Fruit fly (Drosophila melanogaster): ENCODE data around the gene ex.

The ex gene

DNA sequence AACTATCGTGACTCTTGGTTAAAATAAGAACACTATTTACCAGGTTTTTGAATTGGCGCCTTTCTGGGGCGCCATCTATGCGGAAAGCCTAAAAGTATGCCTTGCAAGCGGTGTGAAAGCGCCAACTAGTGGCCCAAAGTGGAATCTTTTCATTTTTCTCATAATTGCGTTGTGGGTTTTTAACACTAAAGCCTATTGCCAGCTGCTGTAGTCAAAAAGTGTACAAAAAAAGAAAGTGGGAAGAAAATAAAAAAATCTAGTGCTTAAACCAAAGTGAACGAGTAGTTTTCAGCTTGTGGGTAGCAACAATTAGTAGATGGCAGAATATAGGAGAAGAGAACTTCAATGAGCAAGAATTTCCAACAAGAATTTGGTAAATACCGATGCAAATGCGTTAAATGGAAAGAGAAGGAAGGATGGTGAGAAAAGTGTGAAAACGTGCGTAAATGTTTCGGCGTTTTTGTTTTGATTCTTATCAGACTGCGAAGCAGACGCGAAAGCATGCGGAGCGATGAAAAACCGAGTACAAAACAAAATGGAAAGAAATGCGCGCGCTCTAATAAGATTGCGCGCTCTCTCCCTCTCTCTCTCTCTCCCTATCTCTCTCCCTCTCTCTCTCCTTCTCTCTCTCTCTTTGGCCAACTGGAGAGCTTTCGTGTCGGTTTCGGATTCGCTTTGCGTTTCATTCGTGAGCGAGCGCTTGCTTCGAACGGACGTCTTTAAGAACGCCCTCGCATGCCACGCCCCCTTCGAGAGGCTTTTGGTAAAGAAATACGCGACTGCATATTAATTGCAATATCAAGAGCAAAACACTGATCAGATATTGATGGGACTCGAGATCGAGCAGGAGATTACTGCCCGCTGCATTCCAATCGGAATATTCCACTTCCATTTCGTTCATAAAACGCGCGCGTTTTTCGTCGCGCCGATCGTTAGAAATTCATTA, 59.4 kb downstream of the ex start (continued):
- TF ChIP-seq wor (GFP tag; IDR thresholded peaks at IDR 0.05) = no peak
- TF ChIP-seq rib (GFP tag; IDR thresholded peaks at IDR 0.05) = peak; percentile 70; the same call in 1 of the 2 replicates
- TF ChIP-seq CG9876 (GFP tag; optimal IDR thresholded peaks at IDR 0.05) = peak; percentile 80
- peak; percentile 31 for TF ChIP-seq CG18764 (GFP tag; optimal IDR thresholded peaks at IDR 0.05)
- peak; percentile 69 for TF ChIP-seq ranshi (GFP tag; IDR thresholded peaks at IDR 0.05)
- no peak for TF ChIP-seq CG5953 (GFP tag; IDR thresholded peaks at IDR 0.05)
- peak; percentile 35 for TF ChIP-seq CG18599 (GFP tag; optimal IDR thresholded peaks at IDR 0.05)

dm6 chr2L:492225-492624, 61.2 kb downstream of the ex start:
- TF ChIP-seq CG6791 (GFP tag; IDR thresholded peaks at IDR 0.05; ENCODE audit: partially characterized antibody) (peak; percentile 53; the same call in 1 of the 3 replicates), Atf3 (GFP tag; optimal IDR thresholded peaks at IDR 0.05) (no peak), CG2199 (GFP tag; IDR thresholded peaks at IDR 0.05) (peak; percentile 79; the same call in 2 of the 3 replicates), CG8281 (tag; optimal IDR thresholded peaks at IDR 0.05) (peak; percentile 42), CG8290 (GFP tag; optimal IDR thresholded peaks at IDR 0.05) (peak; percentile 48), CG8290 (tag; optimal IDR thresholded peaks at IDR 0.05) (peak in 1 of 2 experiments; percentile 8), Med (GFP tag) (peak; percentile 57), stwl (tag; optimal IDR thresholded peaks at IDR 0.05) (peak; percentile 68), D19A (tag; optimal IDR thresholded peaks at IDR 0.05) (peak; percentile 25), CTCF (GFP tag; optimal IDR thresholded peaks at IDR 0.05) (peak; percentile 92), chinmo (GFP tag; IDR thresholded peaks at IDR 0.05; ENCODE audit: partially characterized antibody) (0 out of 4 replicates have a peak, but pooled peaks have one; percentile 36), CG5180 (GFP tag; optimal IDR thresholded peaks at IDR 0.05) (peak; percentile 78), CG4360 (GFP tag; IDR thresholded peaks at IDR 0.05) (0 out of 2 replicates have a peak, but pooled peaks have one; percentile 29), Dip2 (GFP tag; IDR thresholded peaks at IDR 0.05) (peak; percentile 87), CG11398 (GFP tag; optimal IDR thresholded peaks at IDR 0.05) (no peak), chif (GFP tag; optimal IDR thresholded peaks at IDR 0.05) (peak in 1 of 2 experiments; percentile 4), CG12155 (GFP tag; optimal IDR thresholded peaks at IDR 0.05) (peak; percentile 28), CG17361 (GFP tag; IDR thresholded peaks at IDR 0.05) (0 out of 3 replicates have a peak, but pooled peaks have one; percentile 21), CG8359 (GFP tag; optimal IDR thresholded peaks at IDR 0.05; ENCODE audit: borderline replicate concordance) (peak; percentile 62), Ets65A (GFP tag) (peak; percentile 80), Fer1 (GFP tag; optimal IDR thresholded peaks at IDR 0.05) (no peak), CG8924 (tag; optimal IDR thresholded peaks at IDR 0.05) (no peak), kni (GFP tag; optimal IDR thresholded peaks at IDR 0.05) (peak; percentile 82), hb (GFP tag; IDR thresholded peaks at IDR 0.05; ENCODE audit: partially characterized antibody) (no peak), schlank (tag; optimal IDR thresholded peaks at IDR 0.05) (no peak), trem (tag; optimal IDR thresholded peaks at IDR 0.05) (peak; percentile 27), CG16779 (GFP tag; IDR thresholded peaks at IDR 0.05) (0 out of 2 replicates have a peak, but pooled peaks have one; percentile 33), CG9932 (GFP tag; IDR thresholded peaks at IDR 0.05) (no peak), zfh1 (GFP tag; IDR thresholded peaks at IDR 0.05) (0 out of 3 replicates have a peak, but pooled peaks have one; percentile 5)

DNA sequence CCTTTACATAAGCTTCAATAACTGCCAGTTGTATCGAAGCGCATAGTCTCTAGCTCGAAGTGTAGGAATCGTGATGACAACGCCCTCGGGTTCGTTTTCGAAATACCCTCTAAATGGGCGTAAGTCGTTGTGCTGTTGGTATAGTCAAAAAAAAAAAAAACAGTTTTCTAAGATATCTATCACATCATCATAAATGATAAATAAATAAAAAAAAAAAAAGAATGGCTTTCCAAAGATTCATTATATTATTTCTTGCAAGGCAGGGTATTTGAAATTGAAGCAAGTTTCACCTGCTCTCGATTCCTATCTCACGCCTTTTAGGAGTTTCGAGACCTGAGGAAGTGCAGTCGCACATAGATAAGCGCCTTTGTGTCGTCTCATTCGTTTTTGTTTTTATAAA, 62.2 kb downstream of the ex start:
- TF ChIP-seq Nf-YA (GFP tag; IDR thresholded peaks at IDR 0.05) (no peak), CG9797 (GFP tag; optimal IDR thresholded peaks at IDR 0.05) (no peak), Gug (GFP tag; IDR thresholded peaks at IDR 0.05) (no peak), CG11085 (GFP tag; IDR thresholded peaks at IDR 0.05) (no peak), Atf6 (GFP tag; IDR thresholded peaks at IDR 0.05) (peak; percentile 27; the same call in 1 of the 2 replicates), D19B (GFP tag; optimal IDR thresholded peaks at IDR 0.05) (peak; percentile 11), Hr3 (GFP tag; optimal IDR thresholded peaks at IDR 0.05) (peak; percentile 30), mam (GFP tag; optimal IDR thresholded peaks at IDR 0.05) (no peak), fd64A (GFP tag; optimal IDR thresholded peaks at IDR 0.05) (no peak), danr (GFP tag; IDR thresholded peaks at IDR 0.05) (no peak), Aef1 (GFP tag; IDR thresholded peaks at IDR 0.05) (peak; percentile 40; the same call in 1 of the 3 replicates), tin (GFP tag; optimal IDR thresholded peaks at IDR 0.05) (peak; percentile 26), CG7556 (GFP tag; optimal IDR thresholded peaks at IDR 0.05) (peak; percentile 27), Ravus (GFP tag; IDR thresholded peaks at IDR 0.05) (no peak)
